Worm (Caenorhabditis elegans): ENCODE data around the gene tin-9.2.

ce11 chrIV:13108430-13108829 lies 9.6 kb downstream of the tin-9.2 start:
- TF ChIP-seq snpc-4 (tag; optimal IDR thresholded peaks at IDR 0.05) = no peak
- no peak for TF ChIP-seq ceh-82 (tag; optimal IDR thresholded peaks at IDR 0.05)
- no peak for TF ChIP-seq zag-1 (tag; optimal IDR thresholded peaks at IDR 0.05)
- no peak for TF ChIP-seq mdl-1 (tag; optimal IDR thresholded peaks at IDR 0.05)
- no peak for TF ChIP-seq ama-1 (optimal IDR thresholded peaks at IDR 0.05)
- TF ChIP-seq lin-13 (GFP tag; optimal IDR thresholded peaks at IDR 0.05) = no peak
- no peak for TF ChIP-seq ZK546.5 (tag; optimal IDR thresholded peaks at IDR 0.05)
- no peak for TF ChIP-seq lsy-2 (tag; optimal IDR thresholded peaks at IDR 0.05)
- TF ChIP-seq unc-62 (GFP tag; optimal IDR thresholded peaks at IDR 0.05) = no peak
- no peak for TF ChIP-seq aly-2 (tag; optimal IDR thresholded peaks at IDR 0.05)
- no peak for TF ChIP-seq lin-39 (tag; optimal IDR thresholded peaks at IDR 0.05)
